Fruit fly (Drosophila melanogaster) whole organism, embryonic: Measurements from ENCODE around the gene gro.

Experiments used
- Abd-B ChIP-seq: fragments of 200-800 bp; sonication (Bioruptor generic); optimal IDR thresholded peaks from 2 replicates; lab custom pipeline; 2018; ENCODE audit warnings: missing biosample characterization, mild to moderate bottlenecking, missing genetic modification characterization, moderate library complexity
- Atf6 ChIP-seq: fragments of 200-800 bp; sonication (Bioruptor generic); IDR thresholded peaks from 2 replicates; pipeline ENCODE4 v1.3.6; 2022; ENCODE audit warnings: missing biosample characterization, missing genetic modification characterization
- B-H2 ChIP-seq: fragments of 200-800 bp; sonication (Bioruptor generic); optimal IDR thresholded peaks from 2 replicates; lab custom pipeline; 2018; ENCODE audit warnings: missing biosample characterization, mild to moderate bottlenecking, missing genetic modification characterization
- CG11456 ChIP-seq: fragments of 200-800 bp; sonication (Bioruptor generic); IDR thresholded peaks from 3 replicates; pipeline ENCODE4 v1.3.6; 2022; ENCODE audit warnings: missing biosample characterization, missing genetic modification characterization
- CG11504 ChIP-seq: fragments of 200-800 bp; sonication (Bioruptor generic); optimal IDR thresholded peaks from 3 replicates; lab custom pipeline; 2019; ENCODE audit warnings: missing biosample characterization, mild to moderate bottlenecking, missing genetic modification characterization, moderate library complexity
- CG13894 ChIP-seq: fragments of 200-800 bp; sonication (Bioruptor generic); optimal IDR thresholded peaks from 3 replicates; lab custom pipeline; 2018; ENCODE audit warnings: missing biosample characterization, mild to moderate bottlenecking, missing genetic modification characterization, moderate library complexity
- CG17361 ChIP-seq: fragments of 200-800 bp; sonication (Bioruptor generic); IDR thresholded peaks from 3 replicates; pipeline ENCODE4 v1.3.6; 2022; ENCODE audit warnings: missing biosample characterization, missing genetic modification characterization
- CG17568 ChIP-seq: fragments of 200-800 bp; sonication (Bioruptor generic); optimal IDR thresholded peaks from 2 replicates; lab custom pipeline; 2018; ENCODE audit warnings: missing biosample characterization, mild to moderate bottlenecking, missing genetic modification characterization, moderate library complexity
- CG17612 ChIP-seq: fragments of 200-800 bp; sonication (Bioruptor generic); IDR thresholded peaks from 2 replicates; pipeline ENCODE4 v1.3.6; 2022; ENCODE audit warnings: missing biosample characterization, missing genetic modification characterization
- CG17802 ChIP-seq: fragments of 200-800 bp; sonication (Bioruptor generic); optimal IDR thresholded peaks from 2 replicates; lab custom pipeline; 2018; ENCODE audit warnings: missing biosample characterization, mild to moderate bottlenecking, missing genetic modification characterization, moderate library complexity
- CG17829 ChIP-seq: fragments of 200-800 bp; optimal IDR thresholded peaks from 2 replicates; lab custom pipeline; 2019; ENCODE audit warnings: missing biosample characterization, mild to moderate bottlenecking, missing genetic modification characterization, moderate library complexity
- CG3065 ChIP-seq: fragments of 200-800 bp; sonication (Bioruptor generic); optimal IDR thresholded peaks from 2 replicates; lab custom pipeline; 2016; ENCODE audit warnings: missing biosample characterization, missing genetic modification characterization
- CG31224 ChIP-seq: fragments of 200-800 bp; sonication (Bioruptor generic); IDR thresholded peaks from 2 replicates; pipeline ENCODE4 v1.3.6; 2022; ENCODE audit warnings: missing biosample characterization, missing genetic modification characterization
- CG33557 ChIP-seq: fragments of 200-800 bp; sonication (Bioruptor generic); optimal IDR thresholded peaks from 2 replicates; lab custom pipeline; 2019; ENCODE audit warnings: missing biosample characterization, mild to moderate bottlenecking, missing genetic modification characterization, moderate library complexity
- CG4707 ChIP-seq: fragments of 200-800 bp; sonication (Bioruptor generic); optimal IDR thresholded peaks from 2 replicates; lab custom pipeline; 2018; ENCODE audit warnings: missing biosample characterization, mild to moderate bottlenecking, missing genetic modification characterization, moderate library complexity
- CG4820 ChIP-seq: fragments of 200-800 bp; sonication (Bioruptor generic); optimal IDR thresholded peaks from 3 replicates; lab custom pipeline; 2016; ENCODE audit warnings: missing biosample characterization, missing genetic modification characterization
- CG6654 ChIP-seq: fragments of 200-800 bp; sonication (Bioruptor generic); optimal IDR thresholded peaks from 2 replicates; lab custom pipeline; 2017; ENCODE audit warnings: missing biosample characterization, mild to moderate bottlenecking, missing genetic modification characterization
- CG7987 ChIP-seq: fragments of 200-800 bp; sonication (Bioruptor generic); optimal IDR thresholded peaks from 2 replicates; lab custom pipeline; 2018; ENCODE audit warnings: missing biosample characterization, mild to moderate bottlenecking, missing genetic modification characterization, moderate library complexity
- CG8944 ChIP-seq: fragments of 200-800 bp; sonication (Bioruptor generic); optimal IDR thresholded peaks from 3 replicates; lab custom pipeline; 2016; ENCODE audit warnings: missing biosample characterization, missing genetic modification characterization
- CG9797 ChIP-seq: fragments of 200-800 bp; sonication (Bioruptor generic); optimal IDR thresholded peaks from 3 replicates; lab custom pipeline; 2018; ENCODE audit warnings: missing biosample characterization, mild to moderate bottlenecking, missing genetic modification characterization
- Camta ChIP-seq: fragments of 200-800 bp; sonication (Bioruptor generic); optimal IDR thresholded peaks from 2 replicates; lab custom pipeline; 2016; ENCODE audit warnings: missing biosample characterization, missing genetic modification characterization
- D19A ChIP-seq: fragments of 200-800 bp; optimal IDR thresholded peaks from 3 replicates; lab custom pipeline; 2019; ENCODE audit warnings: missing biosample characterization, mild to moderate bottlenecking, missing genetic modification characterization, moderate library complexity
- Dp ChIP-seq: fragments of 200-800 bp; sonication (Bioruptor generic); optimal IDR thresholded peaks from 2 replicates; lab custom pipeline; 2018; ENCODE audit warnings: missing biosample characterization, mild to moderate bottlenecking, missing genetic modification characterization, moderate library complexity
- Drgx ChIP-seq: fragments of 200-800 bp; sonication (Bioruptor generic); IDR thresholded peaks from 2 replicates; pipeline ENCODE4 v1.3.6; 2022; ENCODE audit warnings: missing biosample characterization, missing genetic modification characterization
- ERR ChIP-seq: fragments of 200-800 bp; sonication (Bioruptor generic); optimal IDR thresholded peaks from 2 replicates; lab custom pipeline; 2016; ENCODE audit warnings: missing biosample characterization, missing genetic modification characterization
- Fer3 ChIP-seq: fragments of 200-800 bp; sonication (Bioruptor generic); optimal IDR thresholded peaks from 2 replicates; lab custom pipeline; 2018; ENCODE audit warnings: missing biosample characterization, mild to moderate bottlenecking, missing genetic modification characterization, moderate library complexity
- Gug ChIP-seq: fragments of 200-800 bp; sonication (Bioruptor generic); IDR thresholded peaks from 4 replicates; pipeline ENCODE4 v1.3.6; 2022; ENCODE audit warnings: missing biosample characterization, missing genetic modification characterization
- H15 ChIP-seq: fragments of 200-800 bp; sonication (Bioruptor generic); IDR thresholded peaks from 3 replicates; pipeline ENCODE4 v1.3.6; 2022; ENCODE audit warnings: missing biosample characterization, missing genetic modification characterization
- HLH3B ChIP-seq: fragments of 200-800 bp; sonication (Bioruptor generic); IDR thresholded peaks from 2 replicates; pipeline ENCODE4 v1.3.6; 2022; ENCODE audit warnings: missing biosample characterization, missing genetic modification characterization
- HLHmδ ChIP-seq: fragments of 200-800 bp; sonication (Bioruptor generic); optimal IDR thresholded peaks from 2 replicates; lab custom pipeline; 2018; ENCODE audit warnings: missing biosample characterization, mild to moderate bottlenecking, missing genetic modification characterization, moderate library complexity
- Mrtf ChIP-seq: fragments of 200-800 bp; sonication (Bioruptor generic); IDR thresholded peaks from 3 replicates; pipeline ENCODE4 v1.3.6; 2022; ENCODE audit warnings: missing biosample characterization, missing genetic modification characterization
- Nf-YB ChIP-seq: fragments of 200-800 bp; sonication (Bioruptor generic); optimal IDR thresholded peaks from 3 replicates; lab custom pipeline; 2019; ENCODE audit warnings: missing biosample characterization, mild to moderate bottlenecking, missing genetic modification characterization, moderate library complexity
- Six4 ChIP-seq: fragments of 200-800 bp; sonication (Bioruptor generic); optimal IDR thresholded peaks from 2 replicates; lab custom pipeline; 2016; ENCODE audit warnings: missing biosample characterization, missing genetic modification characterization
- Sox100B ChIP-seq: fragments of 200-800 bp; sonication (Bioruptor generic); optimal IDR thresholded peaks from 3 replicates; lab custom pipeline; 2018; ENCODE audit warnings: missing biosample characterization, mild to moderate bottlenecking, missing genetic modification characterization
- Sry-β ChIP-seq: fragments of 200-800 bp; sonication (Bioruptor generic); optimal IDR thresholded peaks from 2 replicates; lab custom pipeline; 2018; ENCODE audit warnings: missing biosample characterization, mild to moderate bottlenecking, missing genetic modification characterization, moderate library complexity
- Trl ChIP-seq, 3 experiments: fragments of >200 bp in 2 of 3; fragments of 200-800 bp in 1 of 3; sonication (Bioruptor generic) in 1 of 3; optimal IDR thresholded peaks; 2 replicates in 1 of 3; 3 replicates in 2 of 3; lab custom pipeline; 2016 to 2017; ENCODE audit warnings: missing biosample characterization in 1 of 3, missing genetic modification characterization in 1 of 3
- Vsx1 ChIP-seq: fragments of 200-800 bp; sonication (Bioruptor generic); optimal IDR thresholded peaks from 2 replicates; lab custom pipeline; 2017; ENCODE audit warnings: missing biosample characterization, mild to moderate bottlenecking, missing genetic modification characterization, missing genetic modification reagents
- bab2 ChIP-seq: fragments of 200-800 bp; sonication (Bioruptor generic); optimal IDR thresholded peaks from 2 replicates; lab custom pipeline; 2016; ENCODE audit warnings: missing biosample characterization, missing genetic modification characterization
- cad ChIP-seq: fragments of >200 bp; optimal IDR thresholded peaks from 2 replicates; lab custom pipeline; 2017; ENCODE audit warnings: missing biosample characterization, missing genetic modification characterization
- caup ChIP-seq: fragments of 200-800 bp; sonication (Bioruptor generic); optimal IDR thresholded peaks from 3 replicates; lab custom pipeline; 2017; ENCODE audit warnings: missing biosample characterization, mild to moderate bottlenecking, missing genetic modification characterization, moderate library complexity; ENCODE audit not compliant: severe bottlenecking
- gcm2 ChIP-seq: fragments of 200-800 bp; sonication (Bioruptor generic); optimal IDR thresholded peaks from 2 replicates; lab custom pipeline; 2016; ENCODE audit warnings: missing biosample characterization, missing genetic modification characterization
- hb ChIP-seq: fragments of 200-800 bp; sonication (Bioruptor generic); IDR thresholded peaks from 3 replicates; pipeline ENCODE4 v1.3.6; 2022; ENCODE audit warnings: missing biosample characterization, missing genetic modification characterization; ENCODE audit not compliant: partially characterized antibody
- hkb ChIP-seq, 2 experiments: fragments of 200-800 bp in 1 of 2; fragments of >200 bp in 1 of 2; sonication (Bioruptor generic) in 1 of 2; IDR thresholded peaks in 1 of 2; optimal IDR thresholded peaks in 1 of 2; 2 replicates each; pipeline versions ENCODE4 v1.3.6 to Lab custom; 2017 to 2022; ENCODE audit warnings: missing biosample characterization in 1 of 2, missing genetic modification characterization in 1 of 2
- lilli ChIP-seq: fragments of 200-800 bp; sonication (Bioruptor generic); optimal IDR thresholded peaks from 3 replicates; lab custom pipeline; 2016; ENCODE audit warnings: missing biosample characterization, missing genetic modification characterization
- maf-S ChIP-seq: fragments of 200-800 bp; sonication (Bioruptor generic); optimal IDR thresholded peaks from 2 replicates; lab custom pipeline; 2016; ENCODE audit warnings: missing biosample characterization, missing genetic modification characterization
- mld ChIP-seq: fragments of 200-800 bp; sonication (Bioruptor generic); IDR thresholded peaks from 3 replicates; pipeline ENCODE4 v1.3.6; 2022; ENCODE audit warnings: missing biosample characterization, missing genetic modification characterization; ENCODE audit not compliant: partially characterized antibody
- pzg ChIP-seq: fragments of 200-800 bp; sonication (Bioruptor generic); optimal IDR thresholded peaks from 3 replicates; lab custom pipeline; 2018; ENCODE audit warnings: missing biosample characterization, mild to moderate bottlenecking, missing genetic modification characterization, moderate library complexity
- scrt ChIP-seq: fragments of 200-800 bp; sonication (Bioruptor generic); optimal IDR thresholded peaks from 2 replicates; lab custom pipeline; 2018; ENCODE audit warnings: missing biosample characterization, mild to moderate bottlenecking, missing genetic modification characterization, moderate library complexity
- trem ChIP-seq: fragments of 200-800 bp; optimal IDR thresholded peaks from 3 replicates; lab custom pipeline; 2019; ENCODE audit warnings: missing biosample characterization, mild to moderate bottlenecking, missing genetic modification characterization, moderate library complexity
- zen ChIP-seq: fragments of 200-800 bp; sonication (Bioruptor generic); optimal IDR thresholded peaks from 3 replicates; lab custom pipeline; 2018; ENCODE audit warnings: missing biosample characterization, mild to moderate bottlenecking, missing genetic modification characterization, moderate library complexity

The gro gene

DNA sequence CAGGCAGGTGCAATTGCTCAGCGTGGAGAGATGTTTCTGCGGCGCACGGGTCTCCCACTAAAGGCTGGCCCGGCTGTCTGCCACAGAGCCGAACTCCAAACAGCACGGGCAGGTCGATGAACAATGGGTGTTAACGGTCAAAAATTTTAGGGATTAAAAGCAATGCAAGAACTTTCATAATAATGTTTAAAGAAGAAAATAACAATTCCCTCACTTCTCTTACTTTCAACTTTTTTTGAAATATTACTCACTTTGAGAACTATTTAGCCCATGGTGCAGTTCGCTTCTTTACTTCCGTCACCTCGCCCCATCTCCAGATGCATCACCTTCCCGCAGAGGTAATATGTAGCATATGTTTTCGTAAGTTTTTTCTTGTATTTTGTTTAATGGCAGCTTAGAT, 30.9 kb downstream of the gro start (continued):
- no peak; the same call in 3 of the 4 replicates for TF ChIP-seq Gug
- TF ChIP-seq lilli (GFP tag; lab: Kevin White, UChicago): no peak
- no peak for TF ChIP-seq B-H2 (GFP tag; lab: Kevin White, UChicago)
- no peak for TF ChIP-seq Camta (GFP tag; lab: Kevin White, UChicago)
- no peak for TF ChIP-seq ERR (GFP tag; lab: Kevin White, UChicago)
- no peak for TF ChIP-seq Abd-B (GFP tag; lab: Kevin White, UChicago)
- TF ChIP-seq gcm2 (GFP tag; lab: Kevin White, UChicago): no peak
- no peak for TF ChIP-seq Six4 (GFP tag; lab: Kevin White, UChicago)
- TF ChIP-seq CG31224 (GFP tag; lab: Robert Waterston, UW): no peak
- no peak for TF ChIP-seq scrt (GFP tag; lab: Kevin White, UChicago)
- no peak for TF ChIP-seq cad (GFP tag; lab: Kevin White, UChicago)
- no peak for TF ChIP-seq Nf-YB (GFP tag; lab: Kevin White, UChicago)
- TF ChIP-seq HLH3B (GFP tag; lab: Robert Waterston, UW): peak; percentile 46; the same call in 1 of the 2 replicates
- TF ChIP-seq hb (GFP tag; lab: Robert Waterston, UW): no peak
- no peak for TF ChIP-seq D19A (tag; lab: Kevin White, UChicago)
- TF ChIP-seq CG9797: no peak
- no peak for TF ChIP-seq Mrtf (GFP tag; lab: Robert Waterston, UW)
- TF ChIP-seq Trl (optimal IDR thresholded peaks at IDR 0.05; lab: Kevin White, UChicago): no peak
- TF ChIP-seq Trl (GFP tag; optimal IDR thresholded peaks at IDR 0.05; lab: Kevin White, UChicago): no peak
- no peak for TF ChIP-seq CG4820
- no peak for TF ChIP-seq trem (tag; lab: Kevin White, UChicago)
- TF ChIP-seq CG17802 (tag; lab: Kevin White, UChicago): no peak
- 0 out of 3 replicates have a peak, but pooled peaks have one; percentile 23 for TF ChIP-seq CG17361 (GFP tag; lab: Robert Waterston, UW)
- TF ChIP-seq caup (GFP tag; lab: Kevin White, UChicago): no peak
- TF ChIP-seq mld (GFP tag; lab: Robert Waterston, UW): no peak
- TF ChIP-seq zen: no peak
- TF ChIP-seq Sry-β (GFP tag; lab: Kevin White, UChicago): no peak
- TF ChIP-seq pzg (GFP tag; lab: Kevin White, UChicago): no peak
- TF ChIP-seq HLHmδ: no peak
- TF ChIP-seq CG6654 (GFP tag; lab: Kevin White, UChicago): no peak
- TF ChIP-seq CG3065 (GFP tag; lab: Kevin White, UChicago): no peak
- TF ChIP-seq CG4707 (GFP tag; lab: Kevin White, UChicago): peak; percentile 31
- no peak for TF ChIP-seq CG8944 (GFP tag; lab: Kevin White, UChicago)
- no peak for TF ChIP-seq Atf6 (GFP tag; lab: Robert Waterston, UW)
- no peak for TF ChIP-seq hkb (optimal IDR thresholded peaks at IDR 0.05; lab: Kevin White, UChicago)
- 0 out of 2 replicates have a peak, but pooled peaks have one; percentile 42 for TF ChIP-seq hkb (GFP tag; IDR thresholded peaks at IDR 0.05; lab: Robert Waterston, UW)
- TF ChIP-seq CG13894: no peak
- TF ChIP-seq CG17612 (GFP tag; lab: Robert Waterston, UW): no peak
- TF ChIP-seq bab2: no peak
- TF ChIP-seq Dp (GFP tag; lab: Kevin White, UChicago): no peak
- no peak for TF ChIP-seq CG17568 (GFP tag; lab: Kevin White, UChicago)
- 0 out of 3 replicates have a peak, but pooled peaks have one; percentile 26 for TF ChIP-seq CG11456 (GFP tag; lab: Robert Waterston, UW)
- no peak for TF ChIP-seq CG33557 (GFP tag; lab: Kevin White, UChicago)
- no peak for TF ChIP-seq Fer3 (tag; lab: Kevin White, UChicago)
- TF ChIP-seq CG17829 (tag; lab: Kevin White, UChicago): peak; percentile 20
- TF ChIP-seq Sox100B (GFP tag; lab: Kevin White, UChicago): no peak
- TF ChIP-seq maf-S: no peak
- TF ChIP-seq CG11504 (tag; lab: Kevin White, UChicago): peak; percentile 39
- no peak for TF ChIP-seq Vsx1
- no peak for TF ChIP-seq H15 (GFP tag; lab: Robert Waterston, UW)
- no peak for TF ChIP-seq CG7987 (GFP tag; lab: Kevin White, UChicago)
- peak; percentile 86 for TF ChIP-seq Drgx (GFP tag; lab: Robert Waterston, UW)
